Worm (Caenorhabditis elegans): ENCODE results near the gene kin-16.

Gene kin-16

ce11 chrII:9416381-9417276, 19.3 kb downstream of the kin-16 start, which contains the start of the genes gss-1 and chch-3 (continued):
- TF ChIP-seq pbrm-1 (GFP tag; IDR thresholded peaks at IDR 0.05): no peak
- peak in 1 of 3 experiments; percentile 36 for TF ChIP-seq lin-35 (GFP tag; optimal IDR thresholded peaks at IDR 0.05)
- TF ChIP-seq ztf-6 (GFP tag; IDR thresholded peaks at IDR 0.05): no peak
- peak; percentile 53 for TF ChIP-seq dox-1 (GFP tag; IDR thresholded peaks at IDR 0.05)
- peak; percentile 7 for TF ChIP-seq efl-1 (GFP tag; optimal IDR thresholded peaks at IDR 0.05)
- peak; percentile 33; the same call in 1 of the 2 replicates for TF ChIP-seq rcor-1 (GFP tag; IDR thresholded peaks at IDR 0.05)
- peak; percentile 25 for TF ChIP-seq ZK185.1 (tag; optimal IDR thresholded peaks at IDR 0.05; ENCODE audit: poor library complexity, severe bottlenecking)
- no peak for TF ChIP-seq Y67H2A.10 (GFP tag; conservative IDR thresholded peaks at IDR 0.05)
- no peak for TF ChIP-seq madf-3 (GFP tag; IDR thresholded peaks at IDR 0.05)
- no peak for TF ChIP-seq ztf-25 (GFP tag; IDR thresholded peaks at IDR 0.05)
- no peak for TF ChIP-seq hlh-12 (tag; optimal IDR thresholded peaks at IDR 0.05)
- TF ChIP-seq D2030.7 (GFP tag; IDR thresholded peaks at IDR 0.05): 0 out of 2 replicates have a peak, but pooled peaks have one; percentile 34
- no peak for TF ChIP-seq B0019.2 (GFP tag; conservative IDR thresholded peaks at IDR 0.05)
- peak; percentile 23; the same call in 1 of the 2 replicates for TF ChIP-seq K11D2.4 (GFP tag; IDR thresholded peaks at IDR 0.05)
- TF ChIP-seq F52B5.7 (tag; optimal IDR thresholded peaks at IDR 0.05): no peak
- no peak for TF ChIP-seq lag-1 (GFP tag; IDR thresholded peaks at IDR 0.05)
- TF ChIP-seq dpl-1 (GFP tag; optimal IDR thresholded peaks at IDR 0.05): no peak
- no peak for TF ChIP-seq hsf-1 (GFP tag; IDR thresholded peaks at IDR 0.05)
- no peak for TF ChIP-seq ceh-91 (GFP tag; IDR thresholded peaks at IDR 0.05)
- no peak for TF ChIP-seq ama-1 (optimal IDR thresholded peaks at IDR 0.05)
- TF ChIP-seq ama-1 (GFP tag; optimal IDR thresholded peaks at IDR 0.05): no peak
- no peak for TF ChIP-seq hmg-20 (GFP tag; IDR thresholded peaks at IDR 0.05)
- TF ChIP-seq die-1 (tag; optimal IDR thresholded peaks at IDR 0.05): no peak
- TF ChIP-seq ccch-3 (GFP tag; optimal IDR thresholded peaks at IDR 0.05): no peak
- TF ChIP-seq ekl-4 (GFP tag; IDR thresholded peaks at IDR 0.05): no peak
- no peak for TF ChIP-seq nfya-1 (tag; optimal IDR thresholded peaks at IDR 0.05; ENCODE audit: borderline replicate concordance, insufficient read depth)
- TF ChIP-seq lsy-27 (tag; optimal IDR thresholded peaks at IDR 0.05; ENCODE audit: borderline replicate concordance, insufficient read depth): no peak
- TF ChIP-seq ets-4 (GFP tag; optimal IDR thresholded peaks at IDR 0.05): no peak
- TF ChIP-seq pha-4 (tag; optimal IDR thresholded peaks at IDR 0.05): no peak
- no peak for TF ChIP-seq nhr-179 (tag; optimal IDR thresholded peaks at IDR 0.05)
- no peak for TF ChIP-seq madf-8 (GFP tag; conservative IDR thresholded peaks at IDR 0.05)
- no peak for TF ChIP-seq mes-4 (tag; optimal IDR thresholded peaks at IDR 0.05)
- no peak for TF ChIP-seq hlh-26 (GFP tag; conservative IDR thresholded peaks at IDR 0.05)
- TF ChIP-seq snpc-4 (GFP tag; optimal IDR thresholded peaks at IDR 0.05): no peak
- TF ChIP-seq snpc-4 (tag; optimal IDR thresholded peaks at IDR 0.05): peak in 1 of 4 experiments; percentile 21
- TF ChIP-seq sea-2 (GFP tag; IDR thresholded peaks at IDR 0.05): no peak

ce11 chrII:9412086-9412608, 23.8 kb downstream of the kin-16 start, which contains the start of gene arrd-3:
Gene arrd-3 (plus strand): TSS chrII:9412558.
- no peak for TF ChIP-seq tbx-9 (tag; optimal IDR thresholded peaks at IDR 0.05; ENCODE audit: borderline replicate concordance)
- peak; percentile 49 for TF ChIP-seq nhr-80 (tag; optimal IDR thresholded peaks at IDR 0.05)

Measured in whole organism, young adult.